Worm (Caenorhabditis elegans): ENCODE results near the gene Y41D4B.6.

DNA sequence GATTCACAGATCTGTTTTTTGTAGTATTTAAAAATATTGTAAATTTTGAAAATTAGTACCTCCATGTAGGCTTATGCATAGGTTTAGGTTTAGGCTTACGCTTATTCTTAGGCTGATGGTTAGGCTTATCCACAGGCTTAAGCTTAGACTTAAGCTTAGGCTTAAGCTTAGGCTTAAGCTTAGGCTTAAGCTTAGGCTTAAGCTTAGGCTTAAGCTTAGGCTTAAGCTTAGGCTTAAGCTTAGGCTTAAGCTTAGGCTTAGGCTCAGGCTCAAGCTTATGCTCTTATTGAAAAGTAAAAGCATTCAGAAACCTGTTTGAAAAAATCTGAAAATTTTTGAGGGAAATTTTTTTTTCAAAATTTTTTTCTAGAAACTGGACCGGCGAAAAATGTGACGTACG, 952 bp upstream of the Y41D4B.6 start:
- TF ChIP-seq elt-3 (tag; optimal IDR thresholded peaks at IDR 0.05) (no peak), fkh-10 (GFP tag; optimal IDR thresholded peaks at IDR 0.05) (no peak), unc-62 (GFP tag; optimal IDR thresholded peaks at IDR 0.05) (no peak), unc-39 (tag; optimal IDR thresholded peaks at IDR 0.05) (no peak), nhr-76 (tag; optimal IDR thresholded peaks at IDR 0.05) (no peak), egl-27 (tag; optimal IDR thresholded peaks at IDR 0.05) (no peak), nhr-28 (tag; optimal IDR thresholded peaks at IDR 0.05) (no peak), nhr-43 (tag; optimal IDR thresholded peaks at IDR 0.05; ENCODE audit: poor library complexity, severe bottlenecking) (no peak), tbx-2 (tag; optimal IDR thresholded peaks at IDR 0.05) (no peak), ztf-11 (tag; optimal IDR thresholded peaks at IDR 0.05) (no peak), nhr-12 (tag; optimal IDR thresholded peaks at IDR 0.05) (no peak), fkh-2 (tag; optimal IDR thresholded peaks at IDR 0.05) (no peak), nhr-11 (tag; optimal IDR thresholded peaks at IDR 0.05) (no peak), lin-15B (tag; optimal IDR thresholded peaks at IDR 0.05) (no peak)
